Worm (Caenorhabditis elegans) whole organism, young adult: ENCODE data around the gene tpra-1.
A peak's percentile ranks its signal among the peaks of the same experiment; 100 is the strongest.

Source experiments
- B0035.1 ChIP-seq: sonication (generic microtip); optimal IDR thresholded peaks from 2 replicates; lab custom pipeline; 2016; ENCODE audit warnings: missing genetic modification characterization, mild to moderate bottlenecking, missing compliant biosample characterization, missing genotype, missing genetic modification reagents
- F10E7.11 ChIP-seq: sonication (generic microtip); optimal IDR thresholded peaks from 2 replicates; lab custom pipeline; 2017; ENCODE audit warnings: mild to moderate bottlenecking, missing genetic modification characterization, moderate library complexity, missing compliant biosample characterization
- F22D6.2 ChIP-seq: sonication (generic microtip); optimal IDR thresholded peaks from 2 replicates; lab custom pipeline; 2016; ENCODE audit warnings: mild to moderate bottlenecking, missing genetic modification characterization, missing compliant biosample characterization
- F23B12.7 ChIP-seq: sonication (generic microtip); optimal IDR thresholded peaks from 2 replicates; lab custom pipeline; 2017; ENCODE audit warnings: missing genetic modification characterization, mild to moderate bottlenecking, missing compliant biosample characterization, antibody characterized with exemption, moderate library complexity; ENCODE audit not compliant: insufficient read depth
- F33H1.4 ChIP-seq: fragments of 200-800 bp; sonication (Bioruptor generic); IDR thresholded peaks from 2 replicates; pipeline ENCODE4 v1.3.6; 2022; ENCODE audit warnings: missing genetic modification reagents, missing genetic modification characterization, missing compliant biosample characterization
- K11D2.4 ChIP-seq: fragments of 200-800 bp; sonication (Bioruptor generic); IDR thresholded peaks from 2 replicates; pipeline ENCODE4 v1.3.6; 2022; ENCODE audit warnings: missing genetic modification reagents, missing genetic modification characterization, missing compliant biosample characterization
- K12H6.12 ChIP-seq: fragments of 200-800 bp; sonication (Bioruptor generic); optimal IDR thresholded peaks from 2 replicates; lab custom pipeline; 2018; ENCODE audit warnings: mild to moderate bottlenecking, missing genetic modification characterization, missing compliant biosample characterization
- Y56A3A.18 ChIP-seq: fragments of 200-800 bp; sonication (Bioruptor generic); IDR thresholded peaks from 2 replicates; pipeline ENCODE4 v1.3.6; 2022; ENCODE audit warnings: missing genetic modification reagents, missing genetic modification characterization, missing compliant biosample characterization
- Y79H2A.3 ChIP-seq: fragments of 200-800 bp; sonication (Bioruptor generic); conservative IDR thresholded peaks from 2 replicates; pipeline ENCODE4 v1.3.6; 2022; ENCODE audit warnings: missing genetic modification reagents, missing genetic modification characterization, missing compliant biosample characterization
- aptf-3 ChIP-seq: fragments of 200-800 bp; sonication (Bioruptor generic); IDR thresholded peaks from 2 replicates; pipeline ENCODE4 v1.3.6; 2022; ENCODE audit warnings: missing genetic modification characterization, missing compliant biosample characterization
- atf-7 ChIP-seq: sonication (generic microtip); optimal IDR thresholded peaks from 2 replicates; lab custom pipeline; 2017; ENCODE audit warnings: mild to moderate bottlenecking, missing genetic modification characterization, missing compliant biosample characterization
- bed-1 ChIP-seq: fragments of 200-800 bp; sonication (Bioruptor generic); IDR thresholded peaks from 2 replicates; pipeline ENCODE4 v1.3.6; 2022; ENCODE audit warnings: missing genetic modification reagents, missing genetic modification characterization, missing compliant biosample characterization
- ceh-100 ChIP-seq: fragments of 200-800 bp; sonication (Bioruptor generic); IDR thresholded peaks from 2 replicates; pipeline ENCODE4 v1.3.6; 2022; ENCODE audit warnings: missing genetic modification reagents, missing genetic modification characterization, missing compliant biosample characterization
- ceh-40 ChIP-seq: fragments of 200-800 bp; sonication (Bioruptor generic); IDR thresholded peaks from 2 replicates; pipeline ENCODE4 v1.3.6; 2022; ENCODE audit warnings: missing genetic modification characterization, missing compliant biosample characterization
- chd-7 ChIP-seq: sonication (generic microtip); optimal IDR thresholded peaks from 2 replicates; lab custom pipeline; 2016; ENCODE audit warnings: mild to moderate bottlenecking, missing genetic modification characterization, moderate library complexity, missing compliant biosample characterization
- die-1 ChIP-seq: sonication (generic microtip); optimal IDR thresholded peaks from 2 replicates; lab custom pipeline; 2016; ENCODE audit warnings: missing genotype, mild to moderate bottlenecking, missing genetic modification characterization, missing compliant biosample characterization
- dox-1 ChIP-seq: fragments of 200-800 bp; sonication (Bioruptor generic); IDR thresholded peaks from 2 replicates; pipeline ENCODE4 v1.3.6; 2022; ENCODE audit warnings: missing genetic modification reagents, missing genetic modification characterization, missing compliant biosample characterization
- egl-18 ChIP-seq: fragments of 200-800 bp; sonication (Bioruptor generic); IDR thresholded peaks from 2 replicates; pipeline ENCODE4 v1.3.6; 2022; ENCODE audit warnings: missing genetic modification reagents, missing genetic modification characterization, missing compliant biosample characterization
- ekl-4 ChIP-seq: fragments of 200-800 bp; sonication (Bioruptor generic); IDR thresholded peaks from 2 replicates; pipeline ENCODE4 v1.3.6; 2022; ENCODE audit warnings: missing genetic modification reagents, missing genetic modification characterization, missing compliant biosample characterization
- ets-4 ChIP-seq: fragments of 200-800 bp; sonication (Bioruptor generic); optimal IDR thresholded peaks from 2 replicates; lab custom pipeline; 2018; ENCODE audit warnings: mild to moderate bottlenecking, missing genetic modification characterization, missing compliant biosample characterization
- fkh-3 ChIP-seq: sonication (generic microtip); optimal IDR thresholded peaks from 2 replicates; lab custom pipeline; 2016; ENCODE audit warnings: mild to moderate bottlenecking, missing genetic modification characterization, missing compliant biosample characterization
- lag-1 ChIP-seq: fragments of 200-800 bp; sonication (Bioruptor generic); IDR thresholded peaks from 2 replicates; pipeline ENCODE4 v1.3.6; 2022; ENCODE audit warnings: missing genetic modification reagents, missing genetic modification characterization, missing compliant biosample characterization
- let-526 ChIP-seq: fragments of 200-800 bp; sonication (Bioruptor generic); IDR thresholded peaks from 2 replicates; pipeline ENCODE4 v1.3.6; 2022; ENCODE audit warnings: missing genetic modification reagents, missing genetic modification characterization, missing compliant biosample characterization
- let-607 ChIP-seq, 2 experiments: fragments of 200-800 bp in 1 of 2; sonication (Bioruptor generic) in 1 of 2; sonication (generic microtip) in 1 of 2; optimal IDR thresholded peaks; 2 replicates each; lab custom pipeline; 2016 to 2018; ENCODE audit warnings: mild to moderate bottlenecking in 2 of 2, missing compliant biosample characterization in 2 of 2, missing genetic modification characterization in 2 of 2, moderate library complexity in 2 of 2, missing genotype in 1 of 2
- lin-35 ChIP-seq, 3 experiments: fragments of 150-350 bp in 2 of 3; sonication (generic microtip) in 1 of 3; optimal IDR thresholded peaks; 2 replicates each; lab custom pipeline; 2014 to 2018; ENCODE audit warnings: missing biosample characterization in 3 of 3, missing genetic modification characterization in 3 of 3, missing genetic modification reagents in 3 of 3
- lir-1 ChIP-seq: fragments of 200-800 bp; sonication (Bioruptor generic); conservative IDR thresholded peaks from 2 replicates; pipeline ENCODE4 v1.3.6; 2022; ENCODE audit warnings: missing genetic modification reagents, missing genetic modification characterization, missing compliant biosample characterization
- lsl-1 ChIP-seq: fragments of 200-800 bp; sonication (Bioruptor generic); optimal IDR thresholded peaks from 2 replicates; lab custom pipeline; 2018; ENCODE audit warnings: mild to moderate bottlenecking, missing genetic modification characterization, moderate library complexity, missing compliant biosample characterization
- madf-10 ChIP-seq: sonication (generic microtip); optimal IDR thresholded peaks from 2 replicates; lab custom pipeline; 2016; ENCODE audit warnings: mild to moderate bottlenecking, missing genetic modification characterization, missing compliant biosample characterization
- madf-8 ChIP-seq: fragments of 200-800 bp; sonication (Bioruptor generic); conservative IDR thresholded peaks from 2 replicates; pipeline ENCODE4 v1.3.6; 2022; ENCODE audit warnings: missing genetic modification reagents, missing genetic modification characterization, missing compliant biosample characterization
- mel-28 ChIP-seq: sonication (generic microtip); optimal IDR thresholded peaks from 2 replicates; lab custom pipeline; 2016; ENCODE audit warnings: borderline replicate concordance, mild to moderate bottlenecking, missing genetic modification characterization, missing compliant biosample characterization
- mes-4 ChIP-seq: sonication (generic microtip); optimal IDR thresholded peaks from 2 replicates; lab custom pipeline; 2016; ENCODE audit warnings: missing genotype, missing genetic modification characterization, missing compliant biosample characterization
- nhr-80 ChIP-seq: sonication (generic microtip); optimal IDR thresholded peaks from 2 replicates; lab custom pipeline; 2016; ENCODE audit warnings: missing genetic modification characterization, missing compliant biosample characterization
- pha-4 ChIP-seq: fragments of 150-350 bp; sonication (generic microtip); optimal IDR thresholded peaks from 2 replicates; lab custom pipeline; 2014; ENCODE audit warnings: missing biosample characterization, missing genetic modification reagents, missing genetic modification characterization
- sdz-38 ChIP-seq: sonication (generic microtip); optimal IDR thresholded peaks from 2 replicates; lab custom pipeline; 2016; ENCODE audit warnings: missing genotype, missing genetic modification characterization, missing compliant biosample characterization
- sea-2 ChIP-seq: fragments of 200-800 bp; sonication (Bioruptor generic); IDR thresholded peaks from 2 replicates; pipeline ENCODE4 v1.3.6; 2022; ENCODE audit warnings: missing genetic modification characterization, missing compliant biosample characterization
- snpc-3.4 ChIP-seq: sonication (generic microtip); optimal IDR thresholded peaks from 2 replicates; lab custom pipeline; 2017; ENCODE audit warnings: missing genetic modification characterization, mild to moderate bottlenecking, missing compliant biosample characterization, antibody characterized with exemption, moderate library complexity, missing genotype, missing genetic modification reagents
- tbp1 ChIP-seq: fragments of 200-800 bp; sonication (Bioruptor generic); optimal IDR thresholded peaks from 2 replicates; lab custom pipeline; 2018; ENCODE audit warnings: mild to moderate bottlenecking, missing genetic modification characterization, missing compliant biosample characterization
- xnd-1 ChIP-seq: sonication (generic microtip); optimal IDR thresholded peaks from 2 replicates; lab custom pipeline; 2016; ENCODE audit warnings: missing genotype, missing genetic modification reagents, missing genetic modification characterization, missing compliant biosample characterization
- zim-3 ChIP-seq: sonication (generic microtip); optimal IDR thresholded peaks from 2 replicates; lab custom pipeline; 2017; ENCODE audit warnings: mild to moderate bottlenecking, missing genetic modification characterization, moderate library complexity, missing compliant biosample characterization
- ztf-3 ChIP-seq: fragments of 200-800 bp; sonication (Bioruptor generic); optimal IDR thresholded peaks from 2 replicates; lab custom pipeline; 2018; ENCODE audit warnings: mild to moderate bottlenecking, missing genetic modification characterization, missing compliant biosample characterization

Gene tpra-1

ce11 chrIV:8973249-8973958, 17.1 kb downstream of the tpra-1 start, which contains the start of gene C53B4.3 (continued):
- TF ChIP-seq let-526 (GFP tag; lab: Robert Waterston, UW) (no peak), lag-1 (no peak), bed-1 (GFP tag; lab: Robert Waterston, UW) (no peak), ceh-40 (GFP tag; lab: Robert Waterston, UW) (peak; percentile 46; the same call in 1 of the 2 replicates), die-1 (tag; lab: Kevin White, UChicago) (no peak), lir-1 (GFP tag; lab: Robert Waterston, UW) (no peak; the same call in 1 of the 2 replicates), madf-8 (GFP tag; lab: Robert Waterston, UW) (no peak), xnd-1 (peak; percentile 8), dox-1 (GFP tag; lab: Robert Waterston, UW) (peak; percentile 55; the same call in 1 of the 2 replicates), lsl-1 (GFP tag; lab: Kevin White, UChicago) (peak; percentile 38), atf-7 (tag; lab: Kevin White, UChicago) (peak; percentile 47), Y56A3A.18 (GFP tag; lab: Robert Waterston, UW) (no peak), fkh-3 (tag; lab: Kevin White, UChicago) (no peak), sdz-38 (tag; lab: Kevin White, UChicago) (no peak), F23B12.7 (tag; lab: Kevin White, UChicago) (peak; percentile 30), zim-3 (tag; lab: Kevin White, UChicago) (peak; percentile 22), K11D2.4 (GFP tag; lab: Robert Waterston, UW) (peak; percentile 69), nhr-80 (tag; lab: Kevin White, UChicago) (peak; percentile 75), K12H6.12 (tag; lab: Kevin White, UChicago) (peak; percentile 40), Y79H2A.3 (GFP tag; lab: Robert Waterston, UW) (no peak; the same call in 1 of the 2 replicates), mel-28 (tag; lab: Kevin White, UChicago) (no peak), F22D6.2 (tag; lab: Kevin White, UChicago) (no peak)

ce11 chrIV:8974543-8975330, 18.4 kb downstream of the tpra-1 start:
- peak; percentile 62 for TF ChIP-seq nhr-80 (tag; lab: Kevin White, UChicago)
- no peak for TF ChIP-seq lin-35 (GFP tag; optimal IDR thresholded peaks at IDR 0.05; lab: Kevin White, UChicago)
- TF ChIP-seq Y79H2A.3 (GFP tag; lab: Robert Waterston, UW): no peak
- no peak for TF ChIP-seq B0035.1
- peak in 1 of 2 experiments; percentile 24 for TF ChIP-seq let-607 (tag; optimal IDR thresholded peaks at IDR 0.05; lab: Kevin White, UChicago)
- TF ChIP-seq sea-2 (GFP tag; lab: Robert Waterston, UW): no peak
- no peak for TF ChIP-seq F10E7.11
- no peak for TF ChIP-seq snpc-3.4 (tag; lab: Kevin White, UChicago)

DNA sequence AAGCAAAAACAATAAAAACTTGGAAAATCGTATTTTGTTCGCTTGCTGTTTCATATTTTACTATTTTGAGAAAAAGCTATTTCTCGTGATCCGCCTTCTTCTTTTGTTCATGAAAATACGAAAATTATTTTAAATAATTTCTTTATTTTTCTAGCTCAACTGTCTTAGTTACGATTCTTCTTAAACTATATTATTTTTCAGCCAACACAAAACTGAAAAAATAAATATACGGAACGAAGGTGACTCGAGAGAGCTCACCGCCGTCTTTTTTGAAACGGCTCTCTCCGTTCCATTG, 19.0 kb downstream of the tpra-1 start, which contains the start of gene pdzd-8:
Gene pdzd-8, plus strand, starts transcription at position 196 of the 295 bp plus-strand sequence.
- TF ChIP-seq tbp1 (GFP tag; lab: Kevin White, UChicago) (no peak), ceh-100 (GFP tag; lab: Robert Waterston, UW) (no peak), egl-18 (no peak), aptf-3 (GFP tag; lab: Robert Waterston, UW) (no peak), pha-4 (tag; lab: Kevin White, UChicago) (no peak), ekl-4 (GFP tag; lab: Robert Waterston, UW) (no peak), ets-4 (GFP tag; lab: Kevin White, UChicago) (no peak), ztf-3 (GFP tag; lab: Kevin White, UChicago) (no peak), mes-4 (tag; lab: Kevin White, UChicago) (no peak), madf-10 (tag; lab: Kevin White, UChicago) (no peak), F33H1.4 (GFP tag; lab: Robert Waterston, UW) (no peak), chd-7 (tag; lab: Kevin White, UChicago) (no peak)
